Fruit fly (Drosophila melanogaster): ENCODE results near the gene CG32485.

The CG32485 gene

dm6 chr3L:3042150-3043049 is 7.7 kb upstream of the CG32485 start, which contains the start of gene Prx4 (continued):
- TF ChIP-seq CG34422 (GFP tag; IDR thresholded peaks at IDR 0.05) (peak; percentile 74), Hey (tag; optimal IDR thresholded peaks at IDR 0.05) (no peak), Side (GFP tag; optimal IDR thresholded peaks at IDR 0.05) (no peak), CG16863 (GFP tag; optimal IDR thresholded peaks at IDR 0.05) (no peak), Bteb2 (GFP tag; optimal IDR thresholded peaks at IDR 0.05) (peak; percentile 20), Dbx (GFP tag; IDR thresholded peaks at IDR 0.05) (peak; percentile 70; the same call in 2 of the 3 replicates), Rfx (GFP tag; IDR thresholded peaks at IDR 0.05) (peak; percentile 77), CG17802 (tag; optimal IDR thresholded peaks at IDR 0.05) (peak; percentile 18), Mrtf (GFP tag; IDR thresholded peaks at IDR 0.05) (peak; percentile 75), CG12219 (GFP tag; optimal IDR thresholded peaks at IDR 0.05) (peak; percentile 30), HmgZ (tag; optimal IDR thresholded peaks at IDR 0.05) (peak; percentile 16), ERR (GFP tag; optimal IDR thresholded peaks at IDR 0.05) (no peak), NfI (GFP tag; optimal IDR thresholded peaks at IDR 0.05) (peak; percentile 65), cg (GFP tag; optimal IDR thresholded peaks at IDR 0.05) (no peak), Max (GFP tag; optimal IDR thresholded peaks at IDR 0.05) (no peak), Blimp-1 (GFP tag; optimal IDR thresholded peaks at IDR 0.05) (peak; percentile 73), CG1529 (GFP tag; optimal IDR thresholded peaks at IDR 0.05) (peak; percentile 32), CG17612 (GFP tag; IDR thresholded peaks at IDR 0.05) (no peak), Hr78 (GFP tag; optimal IDR thresholded peaks at IDR 0.05) (peak in 1 of 2 experiments; percentile 6), CG4707 (GFP tag; optimal IDR thresholded peaks at IDR 0.05) (peak; percentile 39), zfh1 (GFP tag; IDR thresholded peaks at IDR 0.05) (peak; percentile 85), zfh2 (GFP tag; optimal IDR thresholded peaks at IDR 0.05) (peak; percentile 43), MESR4 (GFP tag; optimal IDR thresholded peaks at IDR 0.05) (peak; percentile 20), klu (GFP tag; IDR thresholded peaks at IDR 0.05) (no peak), Hmr (GFP tag; optimal IDR thresholded peaks at IDR 0.05) (peak; percentile 84), kni (GFP tag; optimal IDR thresholded peaks at IDR 0.05) (no peak), schlank (tag; optimal IDR thresholded peaks at IDR 0.05) (peak; percentile 33), ab (GFP tag; optimal IDR thresholded peaks at IDR 0.05) (no peak), Mad (GFP tag; optimal IDR thresholded peaks at IDR 0.05) (peak; percentile 28), Lpt (GFP tag; optimal IDR thresholded peaks at IDR 0.05) (no peak), dati (GFP tag; IDR thresholded peaks at IDR 0.05) (peak; percentile 24; the same call in 1 of the 2 replicates), Dref (GFP tag; IDR thresholded peaks at IDR 0.05) (no peak), CG4282 (GFP tag; optimal IDR thresholded peaks at IDR 0.05) (no peak), CG8924 (tag; optimal IDR thresholded peaks at IDR 0.05) (peak; percentile 91), CG17568 (GFP tag; optimal IDR thresholded peaks at IDR 0.05) (peak; percentile 35), br (optimal IDR thresholded peaks at IDR 0.05) (no peak), CG7839 (tag; optimal IDR thresholded peaks at IDR 0.05) (peak; percentile 84), Nf-YA (GFP tag; IDR thresholded peaks at IDR 0.05) (0 out of 2 replicates have a peak, but pooled peaks have one; percentile 14), CG5180 (GFP tag; optimal IDR thresholded peaks at IDR 0.05) (peak; percentile 25), gfzf (GFP tag; optimal IDR thresholded peaks at IDR 0.05) (peak; percentile 87), PHDP (tag; optimal IDR thresholded peaks at IDR 0.05) (peak; percentile 74), mld (GFP tag; IDR thresholded peaks at IDR 0.05; ENCODE audit: partially characterized antibody) (no peak), CG42726 (GFP tag; IDR thresholded peaks at IDR 0.05; ENCODE audit: partially characterized antibody) (no peak), ftz-f1 (GFP tag; optimal IDR thresholded peaks at IDR 0.05) (no peak), H15 (GFP tag; IDR thresholded peaks at IDR 0.05) (peak; percentile 57; the same call in 2 of the 3 replicates), so (GFP tag; IDR thresholded peaks at IDR 0.05) (peak; percentile 76), Lim3 (GFP tag; IDR thresholded peaks at IDR 0.05) (no peak), CG13775 (GFP tag; optimal IDR thresholded peaks at IDR 0.05) (peak; percentile 62), Abd-B (GFP tag; optimal IDR thresholded peaks at IDR 0.05) (peak; percentile 32)

Data from whole organism, embryonic.